Worm (Caenorhabditis elegans) whole organism, early embryonic: ENCODE data around the gene acd-4.

Experiments used
- B0310.2 ChIP-seq: sonication (generic microtip); optimal IDR thresholded peaks from 2 replicates; lab custom pipeline; 2016; ENCODE audit warnings: mild to moderate bottlenecking, missing genetic modification characterization, missing compliant biosample characterization
- aly-1 ChIP-seq: sonication (generic microtip); optimal IDR thresholded peaks from 2 replicates; lab custom pipeline; 2016; ENCODE audit warnings: missing genetic modification characterization, missing compliant biosample characterization
- ama-1 ChIP-seq: fragments of 150-350 bp; optimal IDR thresholded peaks from 2 replicates; lab custom pipeline; 2014
- flt-1 ChIP-seq: fragments of 200-800 bp; sonication (Bioruptor generic); IDR thresholded peaks from 2 replicates; pipeline ENCODE4 v1.3.6; 2022; ENCODE audit warnings: missing genetic modification characterization, missing compliant biosample characterization
- hmbx-1 ChIP-seq: sonication (generic microtip); optimal IDR thresholded peaks from 2 replicates; lab custom pipeline; 2016; ENCODE audit warnings: mild to moderate bottlenecking, missing genetic modification characterization, missing compliant biosample characterization
- hnd-1 ChIP-seq: sonication (generic microtip); optimal IDR thresholded peaks from 2 replicates; lab custom pipeline; 2016; ENCODE audit warnings: missing genetic modification characterization, missing compliant biosample characterization
- pes-1 ChIP-seq: fragments of 200-800 bp; sonication (Bioruptor generic); IDR thresholded peaks from 2 replicates; pipeline ENCODE4 v1.3.6; 2022; ENCODE audit warnings: missing genetic modification reagents, missing genetic modification characterization, missing compliant biosample characterization
- scrt-1 ChIP-seq: fragments of 200-800 bp; sonication (Bioruptor generic); IDR thresholded peaks from 2 replicates; pipeline ENCODE4 v1.3.6; 2022; ENCODE audit warnings: missing genetic modification characterization, missing compliant biosample characterization
- tra-4 ChIP-seq: sonication (generic microtip); optimal IDR thresholded peaks from 2 replicates; lab custom pipeline; 2017; ENCODE audit warnings: missing genetic modification characterization, missing compliant biosample characterization

DNA sequence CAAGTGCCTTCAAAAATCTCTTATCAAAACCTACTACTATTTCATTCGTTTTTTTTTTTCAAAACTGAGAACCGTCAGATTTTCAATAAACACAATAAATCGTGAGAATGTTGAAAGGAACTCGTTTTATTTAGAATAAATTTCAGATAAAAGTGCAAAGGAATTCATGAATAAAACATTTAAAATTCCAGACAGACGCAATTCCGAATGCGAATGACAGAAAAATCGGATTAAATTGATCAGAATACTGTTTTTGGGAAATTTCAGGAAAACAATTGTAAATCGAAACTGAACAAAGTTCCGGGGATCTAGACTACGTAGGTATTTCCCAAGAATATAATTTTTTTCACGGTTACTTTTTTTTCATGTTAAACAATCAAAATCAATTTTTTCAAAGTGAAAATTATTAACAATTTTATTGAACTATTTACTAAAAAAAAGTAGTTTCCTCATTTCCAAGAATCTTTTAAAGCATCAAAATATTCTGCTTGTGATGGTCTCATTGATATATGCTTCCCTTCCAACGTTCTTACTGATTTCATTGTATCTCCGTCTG is 33.6 kb downstream of the acd-4 start:
- TF ChIP-seq aly-1 (tag; lab: Kevin White, UChicago) (no peak), B0310.2 (tag; lab: Kevin White, UChicago) (no peak), hmbx-1 (tag; lab: Kevin White, UChicago) (no peak), ama-1 (no peak), flt-1 (GFP tag; lab: Robert Waterston, UW) (no peak), tra-4 (tag; lab: Kevin White, UChicago) (no peak), pes-1 (GFP tag; lab: Robert Waterston, UW) (no peak), hnd-1 (no peak), scrt-1 (no peak)
